Fruit fly (Drosophila melanogaster) whole organism, embryonic: Measurements from ENCODE around the gene CG3726.

Experiments
- ATbp ChIP-seq: fragments of 200-800 bp; sonication (Bioruptor generic); optimal IDR thresholded peaks from 2 replicates; lab custom pipeline; 2017; ENCODE audit warnings: missing biosample characterization, mild to moderate bottlenecking, missing genetic modification characterization, missing genetic modification reagents
- CG12659 ChIP-seq: fragments of 200-800 bp; sonication (Bioruptor generic); optimal IDR thresholded peaks from 3 replicates; lab custom pipeline; 2017; ENCODE audit warnings: mild to moderate bottlenecking, missing biosample characterization, missing genetic modification reagents, missing genetic modification characterization
- CG12744 ChIP-seq: fragments of 200-800 bp; sonication (Bioruptor generic); optimal IDR thresholded peaks from 2 replicates; lab custom pipeline; 2016; ENCODE audit warnings: missing biosample characterization, missing genetic modification characterization
- CG33213 ChIP-seq: fragments of 200-800 bp; sonication (Bioruptor generic); optimal IDR thresholded peaks from 3 replicates; lab custom pipeline; 2016; ENCODE audit warnings: missing biosample characterization, missing genetic modification characterization
- CoRest ChIP-seq: fragments of 200-800 bp; sonication (Bioruptor generic); optimal IDR thresholded peaks from 3 replicates; lab custom pipeline; 2018; ENCODE audit warnings: missing biosample characterization, mild to moderate bottlenecking, missing genetic modification characterization, moderate library complexity
- Oaz ChIP-seq: fragments of 200-800 bp; sonication (Bioruptor generic); IDR thresholded peaks from 2 replicates; pipeline ENCODE4 v1.3.6; 2022; ENCODE audit warnings: missing biosample characterization, missing genetic modification characterization
- Oli ChIP-seq: fragments of 200-800 bp; sonication (Bioruptor generic); optimal IDR thresholded peaks from 2 replicates; lab custom pipeline; 2018; ENCODE audit warnings: missing biosample characterization, mild to moderate bottlenecking, missing genetic modification characterization, moderate library complexity
- ac ChIP-seq: fragments of 200-800 bp; sonication (Bioruptor generic); optimal IDR thresholded peaks from 3 replicates; lab custom pipeline; 2017; ENCODE audit warnings: missing biosample characterization, mild to moderate bottlenecking, missing genetic modification characterization
- ase ChIP-seq: fragments of 200-800 bp; sonication (Bioruptor generic); IDR thresholded peaks from 3 replicates; pipeline ENCODE4 v1.3.6; 2022; ENCODE audit warnings: missing biosample characterization, missing genetic modification characterization
- dan ChIP-seq: fragments of 200-800 bp; sonication (Bioruptor generic); IDR thresholded peaks from 2 replicates; pipeline ENCODE4 v1.3.6; 2022; ENCODE audit warnings: missing biosample characterization, missing genetic modification characterization
- gfzf ChIP-seq: fragments of 200-800 bp; sonication (Bioruptor generic); optimal IDR thresholded peaks from 2 replicates; lab custom pipeline; 2016; ENCODE audit warnings: missing biosample characterization, mild to moderate bottlenecking, missing genetic modification characterization, moderate library complexity
- h ChIP-seq: fragments of >200 bp; optimal IDR thresholded peaks from 2 replicates; lab custom pipeline; 2017
- vnd ChIP-seq: fragments of 200-800 bp; sonication (Bioruptor generic); IDR thresholded peaks from 3 replicates; pipeline ENCODE4 v1.3.6; 2022; ENCODE audit warnings: missing biosample characterization, missing genetic modification characterization; ENCODE audit not compliant: partially characterized antibody

dm6 chrX:5905086-5905400 lies 11.9 kb upstream of the CG3726 start:
- TF ChIP-seq CG33213 (GFP tag; lab: Kevin White, UChicago) (no peak), ATbp (GFP tag; lab: Kevin White, UChicago) (no peak), Oaz (GFP tag; lab: Robert Waterston, UW) (no peak), CG12659 (GFP tag; lab: Kevin White, UChicago) (no peak), ac (GFP tag; lab: Kevin White, UChicago) (no peak), ase (GFP tag; lab: Robert Waterston, UW) (no peak), CG12744 (no peak), h (lab: Kevin White, UChicago) (no peak), dan (no peak), Oli (tag; lab: Kevin White, UChicago) (no peak), vnd (GFP tag; lab: Robert Waterston, UW) (no peak), gfzf (GFP tag; lab: Kevin White, UChicago) (no peak), CoRest (tag; lab: Kevin White, UChicago) (no peak)
